Worm (Caenorhabditis elegans) whole organism, L4/young adult: Measurements from ENCODE around the gene T01G1.2.

Experiments used
- W03F9.2 ChIP-seq: fragments of 150-350 bp; optimal IDR thresholded peaks from 2 replicates; lab custom pipeline; 2014; ENCODE audit warnings: missing biosample characterization, missing genetic modification characterization
- dao-5 ChIP-seq: sonication (generic microtip); optimal IDR thresholded peaks from 2 replicates; lab custom pipeline; 2016; ENCODE audit warnings: missing genotype, missing genetic modification characterization, moderate library complexity, missing compliant biosample characterization
- him-1 ChIP-seq: sonication (generic microtip); optimal IDR thresholded peaks from 2 replicates; lab custom pipeline; 2016; ENCODE audit warnings: missing genotype, missing genetic modification reagents, missing genetic modification characterization, missing compliant biosample characterization

- TF ChIP-seq him-1 (tag; lab: Kevin White, UChicago) (no peak), dao-5 (tag; lab: Kevin White, UChicago) (no peak), W03F9.2 (tag; lab: Kevin White, UChicago) (no peak)
Measured at ce11 chrIV:11347275-11347674, 6.9 kb upstream of the T01G1.2 start.
